Fruit fly (Drosophila melanogaster): Measurements from ENCODE around the gene eIF3i.

dm6 chr2L:4958111-4958510 lies 9.5 kb downstream of the eIF3i start, which contains the start of gene CG34124:
- TF ChIP-seq fd96Ca (GFP tag; IDR thresholded peaks at IDR 0.05) (no peak), CG34367 (tag; optimal IDR thresholded peaks at IDR 0.05) (no peak), CG17806 (tag; optimal IDR thresholded peaks at IDR 0.05) (no peak), Pif1B (GFP tag; optimal IDR thresholded peaks at IDR 0.05) (no peak), CG10348 (GFP tag; IDR thresholded peaks at IDR 0.05) (no peak), CG9948 (tag; optimal IDR thresholded peaks at IDR 0.05) (no peak)
